Fruit fly (Drosophila melanogaster): ENCODE data around the gene Acyp.

dm6 chr2L:13869400-13869799 is 42.5 kb upstream of the Acyp start:
- TF ChIP-seq CG1620 (GFP tag; optimal IDR thresholded peaks at IDR 0.05) (no peak), kay (GFP tag; ENCODE audit: borderline replicate concordance) (no peak), ovo (GFP tag; optimal IDR thresholded peaks at IDR 0.05) (no peak), Mnt (GFP tag; optimal IDR thresholded peaks at IDR 0.05) (no peak), CG12768 (GFP tag; optimal IDR thresholded peaks at IDR 0.05) (no peak), CG33017 (tag; optimal IDR thresholded peaks at IDR 0.05) (no peak), Crg-1 (GFP tag; optimal IDR thresholded peaks at IDR 0.05) (no peak), pad (GFP tag; optimal IDR thresholded peaks at IDR 0.05) (no peak), Clk (GFP tag; optimal IDR thresholded peaks at IDR 0.05) (no peak), cnc (optimal IDR thresholded peaks at IDR 0.05) (no peak), tj (GFP tag; optimal IDR thresholded peaks at IDR 0.05) (no peak), bab1 (GFP tag; optimal IDR thresholded peaks at IDR 0.05) (no peak), CG7101 (tag; optimal IDR thresholded peaks at IDR 0.05) (no peak)

Data from whole organism, adult.